Worm (Caenorhabditis elegans) whole organism, mixed stage, embryonic: ENCODE data around the gene scl-8.

Experiments used
- M03D4.4 ChIP-seq: sonication (generic microtip); optimal IDR thresholded peaks from 2 replicates; lab custom pipeline; 2017; ENCODE audit warnings: mild to moderate bottlenecking, missing genetic modification characterization, missing compliant biosample characterization
- bed-3 ChIP-seq: fragments of 200-800 bp; sonication (Bioruptor generic); optimal IDR thresholded peaks from 3 replicates; lab custom pipeline; 2018; ENCODE audit warnings: mild to moderate bottlenecking, missing genetic modification characterization, moderate library complexity, missing compliant biosample characterization
- blmp-1 ChIP-seq: fragments of 150-350 bp; optimal IDR thresholded peaks from 2 replicates; lab custom pipeline; 2014; ENCODE audit warnings: missing biosample characterization, missing genetic modification characterization
- ceh-43 ChIP-seq: fragments of 200-800 bp; sonication (Bioruptor generic); optimal IDR thresholded peaks from 2 replicates; lab custom pipeline; 2018; ENCODE audit warnings: mild to moderate bottlenecking, missing genetic modification characterization, moderate library complexity, missing compliant biosample characterization
- ceh-83 ChIP-seq: fragments of 200-800 bp; sonication (Bioruptor generic); optimal IDR thresholded peaks from 2 replicates; lab custom pipeline; 2018; ENCODE audit warnings: mild to moderate bottlenecking, missing genetic modification characterization, missing compliant biosample characterization
- ces-1 ChIP-seq: fragments of 150-350 bp; optimal IDR thresholded peaks from 2 replicates; lab custom pipeline; 2014; ENCODE audit warnings: missing biosample characterization, missing genetic modification reagents, missing genetic modification characterization
- cnd-1 ChIP-seq: fragments of 200-800 bp; sonication (Bioruptor generic); optimal IDR thresholded peaks from 2 replicates; lab custom pipeline; 2018; ENCODE audit warnings: mild to moderate bottlenecking, missing genetic modification characterization, missing compliant biosample characterization
- drap-1 ChIP-seq: fragments of 200-800 bp; sonication (Bioruptor generic); optimal IDR thresholded peaks from 3 replicates; lab custom pipeline; 2018; ENCODE audit warnings: mild to moderate bottlenecking, missing genetic modification characterization, missing compliant biosample characterization
- elt-1 ChIP-seq: sonication (generic microtip); optimal IDR thresholded peaks from 2 replicates; lab custom pipeline; 2017; ENCODE audit warnings: missing genetic modification characterization, mild to moderate bottlenecking, missing compliant biosample characterization, antibody characterized with exemption, moderate library complexity, borderline replicate concordance; ENCODE audit not compliant: insufficient read depth
- elt-3 ChIP-seq: fragments of 150-350 bp; optimal IDR thresholded peaks from 2 replicates; lab custom pipeline; 2014; ENCODE audit warnings: missing biosample characterization, missing genetic modification characterization
- flh-1 ChIP-seq: fragments of 200-800 bp; sonication (Bioruptor generic); optimal IDR thresholded peaks from 2 replicates; lab custom pipeline; 2018; ENCODE audit warnings: mild to moderate bottlenecking, missing genetic modification characterization, moderate library complexity, missing compliant biosample characterization
- ham-2 ChIP-seq: fragments of 200-800 bp; sonication (Bioruptor generic); optimal IDR thresholded peaks from 2 replicates; lab custom pipeline; 2018; ENCODE audit warnings: mild to moderate bottlenecking, missing genetic modification characterization, missing compliant biosample characterization
- hlh-1 ChIP-seq: fragments of 150-350 bp; optimal IDR thresholded peaks from 2 replicates; lab custom pipeline; 2014; ENCODE audit warnings: missing biosample characterization, missing genetic modification reagents, missing genetic modification characterization
- lin-13 ChIP-seq: fragments of 150-350 bp; optimal IDR thresholded peaks from 2 replicates; lab custom pipeline; 2014; ENCODE audit warnings: missing biosample characterization, missing genetic modification characterization
- lin-32 ChIP-seq: fragments of 200-800 bp; sonication (Bioruptor generic); optimal IDR thresholded peaks from 2 replicates; lab custom pipeline; 2018; ENCODE audit warnings: mild to moderate bottlenecking, missing genetic modification characterization, missing compliant biosample characterization
- lsy-2 ChIP-seq: fragments of 150-350 bp; optimal IDR thresholded peaks from 2 replicates; lab custom pipeline; 2014; ENCODE audit warnings: missing biosample characterization, missing genetic modification characterization
- mab-5 ChIP-seq: fragments of 150-350 bp; optimal IDR thresholded peaks from 2 replicates; lab custom pipeline; 2014; ENCODE audit warnings: missing biosample characterization, missing genetic modification characterization
- mep-1 ChIP-seq: fragments of 150-350 bp; optimal IDR thresholded peaks from 2 replicates; lab custom pipeline; 2017; ENCODE audit warnings: missing biosample characterization, missing genetic modification reagents, missing genetic modification characterization, inconsistent platforms
- mls-2 ChIP-seq: sonication (generic microtip); optimal IDR thresholded peaks from 2 replicates; lab custom pipeline; 2016; ENCODE audit warnings: mild to moderate bottlenecking, missing genetic modification characterization, moderate library complexity, missing compliant biosample characterization
- nhr-12 ChIP-seq: fragments of 150-350 bp; optimal IDR thresholded peaks from 2 replicates; lab custom pipeline; 2014; ENCODE audit warnings: missing biosample characterization, missing genetic modification characterization
- nhr-2 ChIP-seq: fragments of 150-350 bp; optimal IDR thresholded peaks from 2 replicates; lab custom pipeline; 2014; ENCODE audit warnings: missing biosample characterization, missing genetic modification characterization
- nhr-237 ChIP-seq: fragments of 150-350 bp; optimal IDR thresholded peaks from 2 replicates; lab custom pipeline; 2014; ENCODE audit warnings: missing biosample characterization, missing genetic modification characterization
- nhr-28 ChIP-seq: fragments of 150-350 bp; optimal IDR thresholded peaks from 2 replicates; lab custom pipeline; 2014; ENCODE audit warnings: missing biosample characterization, missing genetic modification characterization
- nhr-76 ChIP-seq: sonication (generic microtip); optimal IDR thresholded peaks from 2 replicates; lab custom pipeline; 2017; ENCODE audit warnings: missing biosample characterization, missing genetic modification characterization
- pha-4 ChIP-seq: fragments of 150-350 bp; optimal IDR thresholded peaks from 2 replicates; lab custom pipeline; 2018; ENCODE audit warnings: missing biosample characterization, missing genetic modification reagents, missing genetic modification characterization
- sem-2 ChIP-seq: fragments of 200-800 bp; sonication (Bioruptor generic); optimal IDR thresholded peaks from 2 replicates; lab custom pipeline; 2018; ENCODE audit warnings: mild to moderate bottlenecking, missing genetic modification characterization, missing compliant biosample characterization
- snpc-4 ChIP-seq: fragments of 150-350 bp; optimal IDR thresholded peaks from 2 replicates; lab custom pipeline; 2014; ENCODE audit warnings: missing biosample characterization, missing genetic modification characterization
- sptf-1 ChIP-seq: sonication (generic microtip); optimal IDR thresholded peaks from 2 replicates; lab custom pipeline; 2017; ENCODE audit warnings: mild to moderate bottlenecking, missing genetic modification characterization, moderate library complexity, missing compliant biosample characterization
- tbx-8 ChIP-seq: fragments of 200-800 bp; sonication (Bioruptor generic); optimal IDR thresholded peaks from 2 replicates; lab custom pipeline; 2018; ENCODE audit warnings: mild to moderate bottlenecking, missing genetic modification characterization, moderate library complexity, missing compliant biosample characterization
- unc-120 ChIP-seq: sonication (generic microtip); optimal IDR thresholded peaks from 2 replicates; lab custom pipeline; 2017; ENCODE audit warnings: missing genetic modification characterization, missing compliant biosample characterization; ENCODE audit not compliant: poor library complexity, severe bottlenecking
- unc-39 ChIP-seq: fragments of 150-350 bp; optimal IDR thresholded peaks from 2 replicates; lab custom pipeline; 2014; ENCODE audit warnings: missing biosample characterization, missing genetic modification characterization
- unc-62 ChIP-seq: fragments of 150-350 bp; optimal IDR thresholded peaks from 2 replicates; lab custom pipeline; 2014; ENCODE audit warnings: missing biosample characterization, missing genetic modification reagents, missing genetic modification characterization
- zip-8 ChIP-seq: fragments of 150-350 bp; optimal IDR thresholded peaks from 2 replicates; lab custom pipeline; 2014; ENCODE audit warnings: missing biosample characterization, missing genetic modification characterization

Gene scl-8

DNA sequence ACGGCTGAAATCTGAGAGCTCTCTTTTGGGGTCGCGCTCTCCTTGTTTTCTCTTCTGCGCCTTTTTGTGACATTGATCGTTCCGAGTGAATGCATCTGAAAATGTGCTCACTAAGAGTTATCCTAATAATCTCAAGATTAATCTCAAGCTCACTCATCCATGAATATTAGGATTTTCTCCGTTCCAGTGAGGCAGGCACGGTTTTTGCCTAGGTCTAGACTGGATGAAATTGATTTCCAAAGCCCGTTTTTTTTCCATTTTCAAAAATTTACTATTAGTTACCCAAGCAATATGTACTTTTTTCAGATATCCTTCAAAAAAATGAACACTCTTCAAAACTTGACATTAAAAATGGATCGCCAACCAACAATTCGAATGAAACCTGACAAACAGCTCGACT is 29.5 kb upstream of the scl-8 start, which contains the start of gene amt-2:
Gene amt-2, plus strand, starts transcription at position 301 of the 400 bp plus-strand sequence.
- TF ChIP-seq elt-1 (no peak), lsy-2 (tag; lab: Kevin White, UChicago) (no peak), nhr-28 (no peak), nhr-12 (tag; lab: Kevin White, UChicago) (no peak), zip-8 (tag; lab: Kevin White, UChicago) (no peak)
- TF ChIP-seq, all 35 proteins: peak for 0

ce11 chrIV:13044980-13045379 is 26.6 kb upstream of the scl-8 start:
- no peak for TF ChIP-seq nhr-12 (tag; lab: Kevin White, UChicago)
- TF ChIP-seq mep-1 (tag; lab: Kevin White, UChicago), result no peak
- no peak for TF ChIP-seq lin-13
- no peak for TF ChIP-seq unc-62
- no peak for TF ChIP-seq lin-32 (GFP tag; lab: Kevin White, UChicago)
- no peak for TF ChIP-seq unc-39 (tag; lab: Kevin White, UChicago)
- no peak for TF ChIP-seq sptf-1 (tag; lab: Kevin White, UChicago)
- TF ChIP-seq bed-3 (GFP tag; lab: Kevin White, UChicago), result no peak
- no peak for TF ChIP-seq M03D4.4 (tag; lab: Kevin White, UChicago)
- no peak for TF ChIP-seq elt-1
- no peak for TF ChIP-seq blmp-1
- TF ChIP-seq nhr-2 (tag; lab: Kevin White, UChicago), result no peak
- TF ChIP-seq cnd-1 (tag; lab: Kevin White, UChicago), result no peak
- no peak for TF ChIP-seq ces-1 (GFP tag; lab: Kevin White, UChicago)
- TF ChIP-seq nhr-28, result no peak

DNA sequence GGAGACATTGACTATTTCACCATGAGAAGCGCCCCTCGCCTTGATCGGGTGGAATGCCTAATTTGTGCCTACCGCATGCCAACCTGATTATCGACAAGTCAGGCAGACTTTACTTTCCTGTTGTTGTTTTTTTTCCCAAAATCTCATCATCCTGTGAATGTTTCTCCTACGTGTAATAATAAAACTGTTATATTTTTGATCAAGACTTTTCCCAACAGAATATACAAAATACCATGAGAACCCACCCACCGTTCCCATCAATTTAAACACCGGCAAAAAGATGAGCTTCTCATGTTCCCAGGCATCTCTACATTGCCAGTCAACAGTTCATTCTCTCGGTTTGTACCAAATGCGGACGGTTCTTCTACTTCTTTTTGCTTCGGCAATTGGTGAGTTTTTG is 24.7 kb upstream of the scl-8 start, which contains the start of gene scl-9:
Gene scl-9, plus strand, starts transcription at position 301 of the 400 bp plus-strand sequence.
- no peak for TF ChIP-seq hlh-1 (tag; lab: Kevin White, UChicago)
- no peak for TF ChIP-seq unc-39 (tag; lab: Kevin White, UChicago)
- TF ChIP-seq nhr-28, result no peak
- no peak for TF ChIP-seq ceh-83
- TF ChIP-seq bed-3 (GFP tag; lab: Kevin White, UChicago), result no peak

ce11 chrIV:13048157-13048556 is 23.4 kb upstream of the scl-8 start, which contains the start of gene scl-10:
scl-10 (plus strand) TSS chrIV:13048457.
- TF ChIP-seq mls-2, result no peak
- no peak for TF ChIP-seq drap-1 (GFP tag; lab: Kevin White, UChicago)
- TF ChIP-seq hlh-1 (tag; lab: Kevin White, UChicago), result no peak
- TF ChIP-seq sem-2 (GFP tag; lab: Kevin White, UChicago), result no peak
- no peak for TF ChIP-seq nhr-76
- TF ChIP-seq pha-4 (tag; lab: Kevin White, UChicago), result no peak
- TF ChIP-seq ham-2 (GFP tag; lab: Kevin White, UChicago), result no peak
- TF ChIP-seq nhr-237, result no peak
- no peak for TF ChIP-seq mab-5
- no peak for TF ChIP-seq unc-39 (tag; lab: Kevin White, UChicago)
- no peak for TF ChIP-seq elt-1
- no peak for TF ChIP-seq blmp-1

- no peak for TF ChIP-seq M03D4.4 (tag; lab: Kevin White, UChicago)
- no peak for TF ChIP-seq ceh-43 (GFP tag; lab: Kevin White, UChicago)
- TF ChIP-seq unc-120 (tag; lab: Kevin White, UChicago), result no peak
- no peak for TF ChIP-seq cnd-1 (tag; lab: Kevin White, UChicago)
- TF ChIP-seq snpc-4 (tag; lab: Kevin White, UChicago), result no peak
- no peak for TF ChIP-seq ces-1 (GFP tag; lab: Kevin White, UChicago)
- TF ChIP-seq nhr-28, result no peak
- TF ChIP-seq lin-13, result no peak
- TF ChIP-seq bed-3 (GFP tag; lab: Kevin White, UChicago), result no peak
- TF ChIP-seq sem-2 (GFP tag; lab: Kevin White, UChicago), result no peak
- TF ChIP-seq flh-1 (GFP tag; lab: Kevin White, UChicago), result no peak
- TF ChIP-seq nhr-12 (tag; lab: Kevin White, UChicago), result no peak
- TF ChIP-seq tbx-8 (GFP tag; lab: Kevin White, UChicago), result no peak
- TF ChIP-seq elt-3 (tag; lab: Kevin White, UChicago), result no peak
- no peak for TF ChIP-seq mls-2
- no peak for TF ChIP-seq nhr-237
- TF ChIP-seq mep-1 (tag; lab: Kevin White, UChicago), result no peak
- no peak for TF ChIP-seq lsy-2 (tag; lab: Kevin White, UChicago)
- TF ChIP-seq, all 35 proteins: peak for 0
Observed at ce11 chrIV:13051073-13051472, 20.5 kb upstream of the scl-8 start, which contains the start of gene scl-11. scl-11 (plus strand) TSS chrIV:13051373.
